Worm (Caenorhabditis elegans) whole organism, midembryonic: ENCODE measurements around the gene T04G9.7.

Experiments
- T22C8.4 ChIP-seq: fragments of 200-800 bp; sonication (Bioruptor generic); IDR thresholded peaks from 2 replicates; pipeline ENCODE4 v1.3.6; 2022; ENCODE audit warnings: missing genetic modification characterization, missing compliant biosample characterization
- cog-1 ChIP-seq: sonication (generic microtip); optimal IDR thresholded peaks from 2 replicates; lab custom pipeline; 2016; ENCODE audit warnings: missing genetic modification characterization, missing compliant biosample characterization
- flt-1 ChIP-seq: fragments of 200-800 bp; sonication (Bioruptor generic); IDR thresholded peaks from 2 replicates; pipeline ENCODE4 v1.3.6; 2022; ENCODE audit warnings: missing genetic modification characterization, missing compliant biosample characterization
- klf-2 ChIP-seq: fragments of 200-800 bp; sonication (Bioruptor generic); conservative IDR thresholded peaks from 2 replicates; pipeline ENCODE4 v1.3.6; 2022; ENCODE audit warnings: missing genetic modification reagents, missing genetic modification characterization, missing compliant biosample characterization
- med-1 ChIP-seq: sonication (generic microtip); optimal IDR thresholded peaks from 2 replicates; lab custom pipeline; 2017; ENCODE audit warnings: missing genetic modification characterization, mild to moderate bottlenecking, missing compliant biosample characterization, antibody characterized with exemption, missing genetic modification reagents; ENCODE audit not compliant: insufficient read depth
- ref-1 ChIP-seq: fragments of 200-800 bp; sonication (Bioruptor generic); conservative IDR thresholded peaks from 2 replicates; pipeline ENCODE4 v1.3.6; 2022; ENCODE audit warnings: missing genetic modification reagents, missing genetic modification characterization, missing compliant biosample characterization
- tab-1 ChIP-seq: fragments of 200-800 bp; sonication (Bioruptor generic); IDR thresholded peaks from 2 replicates; pipeline ENCODE4 v1.3.6; 2022; ENCODE audit warnings: missing genetic modification characterization, missing compliant biosample characterization
- ztf-23 ChIP-seq: fragments of 200-800 bp; sonication (Bioruptor generic); IDR thresholded peaks from 2 replicates; pipeline ENCODE4 v1.3.6; 2022; ENCODE audit warnings: missing genetic modification reagents, missing genetic modification characterization, missing compliant biosample characterization
- ztf-29 ChIP-seq: fragments of 200-800 bp; sonication (Bioruptor generic); IDR thresholded peaks from 2 replicates; pipeline ENCODE4 v1.3.6; 2022; ENCODE audit warnings: missing genetic modification reagents, missing genetic modification characterization, missing compliant biosample characterization

The T04G9.7 gene

DNA sequence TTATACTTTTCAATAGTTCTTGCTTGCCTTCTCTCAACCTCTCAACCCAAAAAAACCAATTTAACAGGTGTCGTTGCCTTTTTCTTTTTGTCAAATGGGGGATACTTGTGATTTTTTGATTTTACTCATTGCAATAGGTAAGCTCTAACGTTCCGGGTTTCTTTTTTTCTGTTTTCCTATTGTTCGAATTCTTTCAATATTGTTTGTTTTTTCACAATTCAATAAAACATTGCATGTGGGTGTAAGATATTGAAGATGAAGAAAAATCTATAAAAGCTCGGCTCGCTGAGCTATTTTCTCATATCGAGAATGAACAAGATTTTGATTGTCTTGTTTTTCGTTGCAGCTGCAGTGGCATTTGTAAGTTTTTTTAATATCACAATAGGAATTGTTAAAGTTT lies at the start of gene T04G9.7:
Gene T04G9.7 (plus strand): TSS at position 301 of the 400 bp plus-strand sequence.
- TF ChIP-seq med-1 (GFP tag; lab: Kevin White, UChicago), result no peak
- TF ChIP-seq ztf-23 (GFP tag; lab: Robert Waterston, UW), result no peak
- TF ChIP-seq cog-1 (tag; lab: Kevin White, UChicago), result no peak

DNA sequence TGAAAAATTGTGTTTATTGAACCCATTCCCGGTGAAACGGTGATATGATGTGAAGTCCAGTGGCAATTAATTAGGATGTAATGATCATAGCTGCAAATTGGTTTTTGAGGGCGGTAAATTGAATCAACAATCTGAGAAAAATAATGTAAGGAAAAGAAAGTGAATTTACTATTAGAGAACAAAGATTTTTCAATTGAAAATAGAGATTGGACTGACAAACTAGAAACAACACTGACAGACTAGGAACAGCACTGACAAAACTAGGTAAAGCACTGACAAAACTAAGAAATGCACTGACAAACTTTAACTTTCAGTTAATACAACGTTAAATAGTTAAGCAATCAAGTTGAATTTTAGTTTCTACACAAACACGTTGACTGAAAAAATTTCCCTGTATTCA lies 44.8 kb upstream of the T04G9.7 start, which contains the start of gene sli-1:
Gene sli-1 (minus strand): TSS at position 101 of the 400 bp plus-strand sequence.
- TF ChIP-seq ztf-23 (GFP tag; lab: Robert Waterston, UW), result no peak
- TF ChIP-seq tab-1, result no peak
- TF ChIP-seq ztf-29, result no peak
- no peak for TF ChIP-seq ref-1 (GFP tag; lab: Robert Waterston, UW)
- TF ChIP-seq klf-2 (GFP tag; lab: Robert Waterston, UW), result no peak
- TF ChIP-seq T22C8.4 (GFP tag; lab: Robert Waterston, UW), result no peak
- no peak for TF ChIP-seq cog-1 (tag; lab: Kevin White, UChicago)
- TF ChIP-seq flt-1, result no peak
- no peak for TF ChIP-seq med-1 (GFP tag; lab: Kevin White, UChicago)

DNA sequence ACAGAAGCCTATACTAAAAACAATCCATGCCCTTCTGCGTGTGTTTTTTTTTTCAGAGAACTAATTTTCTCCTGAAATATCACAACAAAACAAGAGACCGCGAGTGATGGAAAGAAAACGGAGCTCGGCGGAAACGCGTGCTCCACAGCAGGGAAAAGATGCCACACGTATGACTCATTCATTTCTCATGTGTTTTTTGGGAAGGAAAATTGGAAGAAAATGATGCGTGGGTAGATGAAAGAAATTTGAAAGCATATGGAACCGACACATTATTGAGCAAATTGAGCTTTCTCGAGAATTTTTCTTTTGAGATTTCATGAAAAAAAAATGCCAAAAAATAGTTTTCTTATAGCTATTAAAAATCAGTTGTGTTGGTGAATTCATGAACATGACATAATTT lies 44.3 kb upstream of the T04G9.7 start:
- TF ChIP-seq tab-1 (no peak), cog-1 (tag; lab: Kevin White, UChicago) (no peak), ztf-29 (no peak)

DNA sequence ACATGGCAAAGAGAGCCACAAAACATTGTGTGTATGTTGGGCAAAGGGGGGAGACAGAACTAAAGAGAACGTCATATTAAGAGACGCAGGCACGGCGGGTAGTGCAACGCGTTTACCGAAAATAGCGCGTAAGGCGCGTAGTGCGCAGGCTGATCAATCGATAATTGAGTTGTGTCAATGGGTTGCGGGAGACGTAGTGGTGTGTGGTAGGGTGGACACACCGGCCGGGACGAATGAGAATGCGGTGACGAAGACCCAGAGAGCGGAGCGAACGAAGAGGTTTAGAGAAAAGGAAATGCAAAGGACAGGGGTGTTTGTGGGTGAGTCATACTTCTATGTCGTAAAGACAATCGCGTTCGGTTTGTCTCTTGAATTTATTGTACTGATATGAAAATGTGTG lies 42.9 kb upstream of the T04G9.7 start:
- TF ChIP-seq med-1 (GFP tag; lab: Kevin White, UChicago) (no peak), tab-1 (peak; percentile 50; the same call in 1 of the 2 replicates), cog-1 (tag; lab: Kevin White, UChicago) (peak; percentile 85), T22C8.4 (GFP tag; lab: Robert Waterston, UW) (peak; percentile 100), klf-2 (GFP tag; lab: Robert Waterston, UW) (no peak), ztf-23 (GFP tag; lab: Robert Waterston, UW) (no peak), ref-1 (GFP tag; lab: Robert Waterston, UW) (no peak)

DNA sequence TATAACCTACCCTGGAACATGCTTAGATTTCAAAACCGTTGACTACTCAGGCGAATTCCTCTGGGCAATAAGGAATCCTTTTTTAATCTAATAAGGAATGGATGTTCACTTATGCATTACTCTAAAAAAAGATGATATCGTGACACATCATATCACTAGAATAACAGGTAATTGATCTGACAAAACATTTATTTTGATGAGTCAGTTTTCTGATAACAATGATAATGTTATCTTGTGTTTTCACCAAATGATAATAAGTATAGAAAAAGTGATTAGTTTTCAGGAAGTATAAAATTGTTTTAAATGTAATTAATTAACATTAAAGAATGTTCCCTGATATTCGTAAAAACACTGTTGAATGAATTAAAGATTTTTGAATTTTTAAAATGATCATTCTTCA lies 41.6 kb upstream of the T04G9.7 start:
- TF ChIP-seq T22C8.4 (GFP tag; lab: Robert Waterston, UW) (no peak), med-1 (GFP tag; lab: Kevin White, UChicago) (no peak), klf-2 (GFP tag; lab: Robert Waterston, UW) (no peak), tab-1 (no peak), flt-1 (no peak), ztf-23 (GFP tag; lab: Robert Waterston, UW) (no peak), ztf-29 (no peak), ref-1 (GFP tag; lab: Robert Waterston, UW) (no peak), cog-1 (tag; lab: Kevin White, UChicago) (no peak)

DNA sequence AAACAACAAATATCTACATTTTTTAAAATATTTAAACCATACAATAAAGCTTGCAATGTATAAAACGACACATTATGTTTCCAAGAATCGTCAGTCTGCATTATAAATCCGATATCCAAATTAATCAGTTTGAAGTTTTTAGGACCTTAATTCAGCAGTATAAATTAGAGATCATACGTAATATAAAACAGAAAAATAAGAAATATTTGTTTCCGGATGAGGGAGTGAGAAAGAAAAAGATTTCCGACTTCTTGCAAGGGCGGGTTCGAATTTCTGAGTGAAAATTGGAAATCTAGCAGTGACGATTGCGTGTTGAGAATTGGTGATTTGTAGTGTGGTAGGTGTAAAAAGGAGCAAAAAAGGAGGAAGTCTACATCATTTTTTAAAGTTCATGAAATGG lies 35.1 kb upstream of the T04G9.7 start, which contains the start of gene npr-19:
Gene npr-19 (minus strand): TSS at position 101 of the 400 bp plus-strand sequence.
- TF ChIP-seq ztf-23 (GFP tag; lab: Robert Waterston, UW), result no peak
- TF ChIP-seq tab-1, result no peak
- no peak for TF ChIP-seq klf-2 (GFP tag; lab: Robert Waterston, UW)
- no peak for TF ChIP-seq flt-1
- TF ChIP-seq med-1 (GFP tag; lab: Kevin White, UChicago), result no peak
- TF ChIP-seq ref-1 (GFP tag; lab: Robert Waterston, UW), result no peak
- no peak for TF ChIP-seq T22C8.4 (GFP tag; lab: Robert Waterston, UW)
- TF ChIP-seq ztf-29, result no peak
- no peak for TF ChIP-seq cog-1 (tag; lab: Kevin White, UChicago)

DNA sequence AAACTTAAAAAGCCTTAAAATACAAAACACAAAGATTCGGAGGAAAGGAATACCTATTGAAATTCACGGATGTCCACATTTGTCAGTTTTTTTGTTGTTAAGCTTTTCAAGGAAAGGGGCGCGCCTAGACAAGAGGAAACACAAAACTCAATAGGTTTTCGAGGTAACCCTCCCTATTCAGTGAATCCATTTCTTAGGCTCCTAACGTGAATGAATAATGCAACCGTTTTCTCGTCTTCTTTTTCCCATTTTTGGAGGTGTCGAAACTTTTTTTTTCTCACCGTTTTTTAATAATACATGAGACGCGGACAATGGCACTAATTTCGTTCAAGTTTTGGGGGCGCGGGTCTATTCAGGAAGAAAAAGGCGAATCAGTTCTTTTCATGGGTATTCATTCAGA lies 33.6 kb upstream of the T04G9.7 start:
- TF ChIP-seq ztf-29, result no peak
- TF ChIP-seq T22C8.4 (GFP tag; lab: Robert Waterston, UW), result no peak
- no peak for TF ChIP-seq med-1 (GFP tag; lab: Kevin White, UChicago)
- no peak for TF ChIP-seq cog-1 (tag; lab: Kevin White, UChicago)
- no peak for TF ChIP-seq ref-1 (GFP tag; lab: Robert Waterston, UW)
- no peak for TF ChIP-seq flt-1
- TF ChIP-seq klf-2 (GFP tag; lab: Robert Waterston, UW), result no peak
- no peak for TF ChIP-seq ztf-23 (GFP tag; lab: Robert Waterston, UW)
- no peak for TF ChIP-seq tab-1

DNA sequence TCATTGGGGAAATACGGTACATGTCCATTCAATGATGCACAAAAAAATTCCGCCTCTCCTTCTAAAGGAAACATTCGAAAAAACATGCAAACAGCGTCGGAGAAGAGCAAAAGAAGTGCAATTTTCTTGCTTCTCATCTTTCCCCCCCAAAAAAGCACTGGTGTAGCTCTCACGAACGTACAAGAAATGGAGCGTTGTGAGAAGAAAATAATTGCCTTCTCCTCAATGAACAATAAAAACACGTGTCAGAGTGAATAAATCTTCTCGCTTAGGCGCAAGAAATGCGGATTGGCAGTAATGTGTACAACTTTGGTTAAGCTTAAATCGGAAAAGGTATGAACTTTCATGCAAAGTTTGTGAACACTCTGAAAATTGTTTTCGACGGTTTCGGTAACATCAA lies 22.3 kb upstream of the T04G9.7 start:
- no peak for TF ChIP-seq ztf-29
- no peak for TF ChIP-seq cog-1 (tag; lab: Kevin White, UChicago)
- no peak for TF ChIP-seq med-1 (GFP tag; lab: Kevin White, UChicago)
- no peak for TF ChIP-seq klf-2 (GFP tag; lab: Robert Waterston, UW)
- no peak for TF ChIP-seq ref-1 (GFP tag; lab: Robert Waterston, UW)
- TF ChIP-seq ztf-23 (GFP tag; lab: Robert Waterston, UW), result no peak
- TF ChIP-seq T22C8.4 (GFP tag; lab: Robert Waterston, UW), result no peak

DNA sequence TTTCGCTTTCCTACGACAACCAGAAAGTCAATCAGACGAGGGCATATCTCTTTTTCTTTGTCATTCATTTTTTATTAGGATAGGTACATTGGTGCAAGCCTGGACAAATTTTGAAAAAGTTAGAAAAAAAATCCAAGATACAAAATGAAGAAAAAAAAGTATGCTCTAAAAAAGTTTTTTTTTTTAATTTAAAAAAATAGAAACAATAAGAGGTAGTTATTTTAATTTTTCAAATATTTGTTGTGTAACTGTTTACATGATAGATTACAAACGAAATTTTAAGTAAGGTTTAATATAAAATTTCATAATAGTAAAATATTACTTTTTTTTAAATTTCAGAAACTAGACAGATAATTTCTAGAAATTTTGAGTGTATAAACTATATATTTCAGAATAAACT lies 11.0 kb upstream of the T04G9.7 start, which contains the start of gene aex-3:
Gene aex-3 (minus strand): TSS at position 101 of the 400 bp plus-strand sequence.
- TF ChIP-seq cog-1 (tag; lab: Kevin White, UChicago) (no peak), T22C8.4 (GFP tag; lab: Robert Waterston, UW) (no peak), ztf-29 (no peak), ref-1 (GFP tag; lab: Robert Waterston, UW) (no peak), klf-2 (GFP tag; lab: Robert Waterston, UW) (no peak)

DNA sequence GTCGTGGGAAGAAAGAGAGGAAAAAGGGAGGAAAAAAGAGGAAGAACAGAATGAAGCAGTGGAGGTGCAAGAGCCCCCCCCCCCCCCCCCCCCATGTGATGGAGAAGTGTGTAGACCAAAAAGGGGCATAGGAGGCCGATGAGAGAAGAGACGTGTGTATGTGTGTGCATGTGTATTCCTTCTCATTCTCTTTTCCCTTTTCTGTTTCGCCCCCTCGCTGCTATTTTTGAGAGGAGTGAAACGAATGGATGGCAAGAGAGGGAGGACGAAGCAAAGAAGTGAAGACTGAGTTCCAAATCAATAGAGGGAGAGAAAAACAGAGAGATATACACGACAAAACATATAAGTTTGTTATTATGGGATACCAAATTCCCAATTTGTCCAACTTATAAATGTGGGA lies 10.1 kb upstream of the T04G9.7 start:
- no peak for TF ChIP-seq cog-1 (tag; lab: Kevin White, UChicago)
- no peak for TF ChIP-seq ztf-23 (GFP tag; lab: Robert Waterston, UW)
- TF ChIP-seq ref-1 (GFP tag; lab: Robert Waterston, UW), result no peak
- TF ChIP-seq klf-2 (GFP tag; lab: Robert Waterston, UW), result no peak
- TF ChIP-seq tab-1, result no peak
- TF ChIP-seq ztf-29, result no peak
- TF ChIP-seq T22C8.4 (GFP tag; lab: Robert Waterston, UW), result no peak
- no peak for TF ChIP-seq med-1 (GFP tag; lab: Kevin White, UChicago)
- TF ChIP-seq flt-1, result no peak
